Worm (Caenorhabditis elegans) whole organism, L1 larva: ENCODE results near the gene R07E5.11.
A peak's percentile ranks its signal among the peaks of the same experiment; 100 is the strongest.

ENCODE experiments used
- C34B4.2 ChIP-seq: sonication (generic microtip); optimal IDR thresholded peaks from 2 replicates; lab custom pipeline; 2017; ENCODE audit warnings: mild to moderate bottlenecking, missing genetic modification characterization, missing compliant biosample characterization
- ceh-63 ChIP-seq: fragments of 200-800 bp; sonication (Bioruptor generic); optimal IDR thresholded peaks from 2 replicates; lab custom pipeline; 2018; ENCODE audit warnings: mild to moderate bottlenecking, missing genetic modification characterization, missing compliant biosample characterization
- dsc-1 ChIP-seq: sonication (generic microtip); optimal IDR thresholded peaks from 2 replicates; lab custom pipeline; 2016; ENCODE audit warnings: mild to moderate bottlenecking, missing genetic modification characterization, missing compliant biosample characterization
- lin-15B ChIP-seq: fragments of 150-350 bp; sonication (generic microtip); optimal IDR thresholded peaks from 3 replicates; lab custom pipeline; 2014; ENCODE audit warnings: missing biosample characterization, missing genetic modification characterization
- nhr-19 ChIP-seq: fragments of 200-800 bp; sonication (Bioruptor generic); conservative IDR thresholded peaks from 2 replicates; pipeline ENCODE4 v1.3.6; 2022; ENCODE audit warnings: missing genetic modification characterization, missing compliant biosample characterization
- pqm-1 ChIP-seq: sonication (generic microtip); optimal IDR thresholded peaks from 3 replicates; lab custom pipeline; 2017; ENCODE audit warnings: missing biosample characterization, missing genetic modification characterization
- unc-62 ChIP-seq: fragments of 150-350 bp; optimal IDR thresholded peaks from 2 replicates; lab custom pipeline; 2014; ENCODE audit warnings: missing biosample characterization, missing genetic modification reagents, missing genetic modification characterization

DNA sequence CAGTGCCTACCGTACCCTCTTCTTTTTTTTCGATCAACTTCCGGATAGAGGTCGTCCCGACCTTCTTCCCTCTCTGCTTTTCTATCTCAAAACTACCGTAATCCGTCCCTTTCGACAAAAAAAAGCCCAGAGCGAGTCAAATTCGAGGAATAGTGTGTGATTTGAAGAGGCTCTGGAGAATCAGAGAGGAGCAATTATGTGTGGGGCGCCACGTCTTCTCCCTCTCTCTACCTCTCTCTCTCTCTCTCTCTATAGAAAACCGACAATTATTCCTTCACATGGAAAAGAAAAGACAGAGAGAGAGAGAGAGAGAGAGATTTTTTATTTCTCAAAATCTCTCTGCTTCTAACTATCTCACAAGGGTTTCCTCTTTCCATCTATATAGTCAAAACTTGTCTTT, 41.5 kb upstream of the R07E5.11 start:
- no peak for TF ChIP-seq C34B4.2 (tag; lab: Kevin White, UChicago)
- TF ChIP-seq unc-62, result no peak
- TF ChIP-seq nhr-19 (GFP tag; lab: Robert Waterston, UW), result peak; percentile 23; the same call in 1 of the 2 replicates
- no peak for TF ChIP-seq lin-15B
- no peak for TF ChIP-seq ceh-63 (GFP tag; lab: Kevin White, UChicago)
- TF ChIP-seq dsc-1, result no peak
- no peak for TF ChIP-seq pqm-1
